Fruit fly (Drosophila melanogaster) whole organism, embryonic: ENCODE measurements around the gene mRpL14.
A peak's percentile ranks its signal among the peaks of the same experiment; 100 is the strongest.

Experiments
- ATbp ChIP-seq: fragments of 200-800 bp; sonication (Bioruptor generic); optimal IDR thresholded peaks from 2 replicates; lab custom pipeline; 2017; ENCODE audit warnings: missing biosample characterization, mild to moderate bottlenecking, missing genetic modification characterization, missing genetic modification reagents
- Abd-B ChIP-seq: fragments of 200-800 bp; sonication (Bioruptor generic); optimal IDR thresholded peaks from 2 replicates; lab custom pipeline; 2018; ENCODE audit warnings: missing biosample characterization, mild to moderate bottlenecking, missing genetic modification characterization, moderate library complexity
- B-H1 ChIP-seq: fragments of 200-800 bp; sonication (Bioruptor generic); IDR thresholded peaks from 3 replicates; pipeline ENCODE4 v1.3.6; 2022; ENCODE audit warnings: missing biosample characterization, missing genetic modification characterization
- Blimp-1 ChIP-seq: fragments of 200-800 bp; sonication (Bioruptor generic); optimal IDR thresholded peaks from 3 replicates; lab custom pipeline; 2018; ENCODE audit warnings: missing biosample characterization, missing genetic modification characterization, mild to moderate bottlenecking, moderate library complexity, missing genetic modification reagents
- CG10274 ChIP-seq: fragments of 200-800 bp; sonication (Bioruptor generic); optimal IDR thresholded peaks from 3 replicates; lab custom pipeline; 2017; ENCODE audit warnings: missing biosample characterization, mild to moderate bottlenecking, missing genetic modification characterization
- CG10959 ChIP-seq: fragments of 200-800 bp; sonication (Bioruptor generic); IDR thresholded peaks from 2 replicates; pipeline ENCODE4 v1.3.6; 2022; ENCODE audit warnings: missing biosample characterization, missing genetic modification characterization
- CG11085 ChIP-seq: fragments of 200-800 bp; sonication (Bioruptor generic); IDR thresholded peaks from 2 replicates; pipeline ENCODE4 v1.3.6; 2022; ENCODE audit warnings: missing biosample characterization, missing genetic modification characterization
- CG11398 ChIP-seq: fragments of 200-800 bp; sonication (Bioruptor generic); optimal IDR thresholded peaks from 2 replicates; lab custom pipeline; 2016; ENCODE audit warnings: missing biosample characterization, missing genetic modification characterization
- CG11504 ChIP-seq: fragments of 200-800 bp; sonication (Bioruptor generic); optimal IDR thresholded peaks from 3 replicates; lab custom pipeline; 2019; ENCODE audit warnings: missing biosample characterization, mild to moderate bottlenecking, missing genetic modification characterization, moderate library complexity
- CG11696 ChIP-seq: fragments of 200-800 bp; sonication (Bioruptor generic); IDR thresholded peaks from 2 replicates; pipeline ENCODE4 v1.3.6; 2022; ENCODE audit warnings: missing biosample characterization, missing genetic modification characterization
- CG12744 ChIP-seq: fragments of 200-800 bp; sonication (Bioruptor generic); optimal IDR thresholded peaks from 2 replicates; lab custom pipeline; 2016; ENCODE audit warnings: missing biosample characterization, missing genetic modification characterization
- CG13775 ChIP-seq: fragments of 200-800 bp; sonication (Bioruptor generic); optimal IDR thresholded peaks from 3 replicates; lab custom pipeline; 2017; ENCODE audit warnings: missing biosample characterization, mild to moderate bottlenecking, missing genetic modification characterization
- CG14050 ChIP-seq: fragments of 200-800 bp; sonication (Bioruptor generic); IDR thresholded peaks from 3 replicates; pipeline ENCODE4 v1.3.6; 2022; ENCODE audit warnings: missing biosample characterization, missing genetic modification characterization
- CG1603 ChIP-seq: fragments of 200-800 bp; sonication (Bioruptor generic); optimal IDR thresholded peaks from 2 replicates; lab custom pipeline; 2019; ENCODE audit warnings: missing biosample characterization, mild to moderate bottlenecking, missing genetic modification characterization, moderate library complexity
- CG17186 ChIP-seq: fragments of 200-800 bp; sonication (Bioruptor generic); optimal IDR thresholded peaks from 3 replicates; lab custom pipeline; 2017; ENCODE audit warnings: missing biosample characterization, missing genetic modification reagents, missing genetic modification characterization
- CG17328 ChIP-seq: fragments of 200-800 bp; sonication (Bioruptor generic); IDR thresholded peaks from 2 replicates; pipeline ENCODE4 v1.3.6; 2022; ENCODE audit warnings: missing biosample characterization, missing genetic modification characterization
- CG17802 ChIP-seq: fragments of 200-800 bp; sonication (Bioruptor generic); optimal IDR thresholded peaks from 2 replicates; lab custom pipeline; 2018; ENCODE audit warnings: missing biosample characterization, mild to moderate bottlenecking, missing genetic modification characterization, moderate library complexity
- CG2120 ChIP-seq: fragments of 200-800 bp; sonication (Bioruptor generic); optimal IDR thresholded peaks from 3 replicates; lab custom pipeline; 2016; ENCODE audit warnings: missing biosample characterization, missing genetic modification characterization
- CG2202 ChIP-seq: fragments of 200-800 bp; sonication (Bioruptor generic); optimal IDR thresholded peaks from 2 replicates; lab custom pipeline; 2018; ENCODE audit warnings: missing biosample characterization, mild to moderate bottlenecking, missing genetic modification characterization
- CG30431 ChIP-seq: fragments of 200-800 bp; sonication (Bioruptor generic); optimal IDR thresholded peaks from 2 replicates; lab custom pipeline; 2017; ENCODE audit warnings: missing biosample characterization, missing genetic modification characterization
- CG31224 ChIP-seq: fragments of 200-800 bp; sonication (Bioruptor generic); IDR thresholded peaks from 2 replicates; pipeline ENCODE4 v1.3.6; 2022; ENCODE audit warnings: missing biosample characterization, missing genetic modification characterization
- CG3726 ChIP-seq: fragments of 200-800 bp; sonication (Bioruptor generic); IDR thresholded peaks from 3 replicates; pipeline ENCODE4, ENCODE4 v1.3.6; 2022; ENCODE audit warnings: missing biosample characterization, missing genetic modification characterization
- CG42726 ChIP-seq: fragments of 200-800 bp; sonication (Bioruptor generic); IDR thresholded peaks from 2 replicates; pipeline ENCODE4 v1.3.6; 2022; ENCODE audit warnings: missing biosample characterization, missing genetic modification characterization; ENCODE audit not compliant: partially characterized antibody
- CG4404 ChIP-seq: fragments of 200-800 bp; sonication (Bioruptor generic); IDR thresholded peaks from 2 replicates; pipeline ENCODE4 v1.3.6; 2022; ENCODE audit warnings: missing biosample characterization, missing genetic modification characterization
- CG4424 ChIP-seq: fragments of 200-800 bp; sonication (Bioruptor generic); optimal IDR thresholded peaks from 3 replicates; lab custom pipeline; 2016; ENCODE audit warnings: missing biosample characterization, missing genetic modification characterization
- CG4820 ChIP-seq: fragments of 200-800 bp; sonication (Bioruptor generic); optimal IDR thresholded peaks from 3 replicates; lab custom pipeline; 2016; ENCODE audit warnings: missing biosample characterization, missing genetic modification characterization
- CG8765 ChIP-seq: fragments of 200-800 bp; sonication (Bioruptor generic); IDR thresholded peaks from 2 replicates; pipeline ENCODE4 v1.3.6; 2022; ENCODE audit warnings: missing biosample characterization, missing genetic modification characterization
- CG8944 ChIP-seq: fragments of 200-800 bp; sonication (Bioruptor generic); optimal IDR thresholded peaks from 3 replicates; lab custom pipeline; 2016; ENCODE audit warnings: missing biosample characterization, missing genetic modification characterization
- CG9817 ChIP-seq: fragments of 200-800 bp; sonication (Bioruptor generic); optimal IDR thresholded peaks from 2 replicates; lab custom pipeline; 2018; ENCODE audit warnings: missing biosample characterization, mild to moderate bottlenecking, missing genetic modification characterization, moderate library complexity
- Chrac-16 ChIP-seq: fragments of 200-800 bp; sonication (Bioruptor generic); optimal IDR thresholded peaks from 3 replicates; lab custom pipeline; 2016; ENCODE audit warnings: missing biosample characterization, missing genetic modification characterization
- CoRest ChIP-seq: fragments of 200-800 bp; sonication (Bioruptor generic); optimal IDR thresholded peaks from 3 replicates; lab custom pipeline; 2018; ENCODE audit warnings: missing biosample characterization, mild to moderate bottlenecking, missing genetic modification characterization, moderate library complexity
- Doc2 ChIP-seq: fragments of 200-800 bp; sonication (Bioruptor generic); IDR thresholded peaks from 2 replicates; pipeline ENCODE4 v1.3.6; 2022; ENCODE audit warnings: missing biosample characterization, missing genetic modification characterization
- Dref ChIP-seq: fragments of 200-800 bp; sonication (Bioruptor generic); IDR thresholded peaks from 2 replicates; pipeline ENCODE4 v1.3.6; 2022; ENCODE audit warnings: missing biosample characterization, missing genetic modification characterization
- Fer3 ChIP-seq: fragments of 200-800 bp; sonication (Bioruptor generic); optimal IDR thresholded peaks from 2 replicates; lab custom pipeline; 2018; ENCODE audit warnings: missing biosample characterization, mild to moderate bottlenecking, missing genetic modification characterization, moderate library complexity
- Med ChIP-seq: fragments of 200-800 bp; sonication (Bioruptor generic); peaks from one replicate; lab custom pipeline; 2016; ENCODE audit warnings: missing biosample characterization, missing genetic modification characterization, mild to moderate bottlenecking, inconsistent platforms, moderate library complexity
- Sry-δ ChIP-seq: fragments of 200-800 bp; sonication (Bioruptor generic); optimal IDR thresholded peaks from 2 replicates; lab custom pipeline; 2016; ENCODE audit warnings: missing biosample characterization, missing genetic modification characterization
- Usf ChIP-seq: fragments of 200-800 bp; sonication (Bioruptor generic); optimal IDR thresholded peaks from 2 replicates; lab custom pipeline; 2017; ENCODE audit warnings: missing genotype, missing biosample characterization, missing genetic modification characterization
- Xrp1 ChIP-seq: fragments of 200-800 bp; sonication (Bioruptor generic); IDR thresholded peaks from 2 replicates; pipeline ENCODE4 v1.3.6; 2022; ENCODE audit warnings: missing biosample characterization, missing genetic modification characterization
- ara ChIP-seq: fragments of 200-800 bp; sonication (Bioruptor generic); IDR thresholded peaks from 2 replicates; pipeline ENCODE4 v1.3.6; 2022; ENCODE audit warnings: missing biosample characterization, missing genetic modification characterization
- chif ChIP-seq, 2 experiments: fragments of 200-800 bp; sonication (Bioruptor generic); optimal IDR thresholded peaks; 3 replicates each; lab custom pipeline; 2016; ENCODE audit warnings: missing biosample characterization in 2 of 2, missing genetic modification characterization in 2 of 2
- ci ChIP-seq: fragments of 200-800 bp; sonication (Bioruptor generic); IDR thresholded peaks from 3 replicates; pipeline ENCODE4 v1.3.6; 2022; ENCODE audit warnings: missing biosample characterization, missing genetic modification characterization
- gt ChIP-seq: fragments of 200-800 bp; sonication (Bioruptor generic); IDR thresholded peaks from 2 replicates; pipeline ENCODE4 v1.3.6; 2022; ENCODE audit warnings: missing biosample characterization, missing genetic modification characterization
- her ChIP-seq: fragments of 200-800 bp; sonication (Bioruptor generic); optimal IDR thresholded peaks from 2 replicates; lab custom pipeline; 2016; ENCODE audit warnings: missing biosample characterization, missing genetic modification characterization
- hkb ChIP-seq, 2 experiments: fragments of 200-800 bp in 1 of 2; fragments of >200 bp in 1 of 2; sonication (Bioruptor generic) in 1 of 2; IDR thresholded peaks in 1 of 2; optimal IDR thresholded peaks in 1 of 2; 2 replicates each; pipeline versions ENCODE4 v1.3.6 to Lab custom; 2017 to 2022; ENCODE audit warnings: missing biosample characterization in 1 of 2, missing genetic modification characterization in 1 of 2
- jumu ChIP-seq: fragments of 200-800 bp; sonication (Bioruptor generic); optimal IDR thresholded peaks from 3 replicates; lab custom pipeline; 2016; ENCODE audit warnings: missing biosample characterization, missing genetic modification characterization
- lilli ChIP-seq: fragments of 200-800 bp; sonication (Bioruptor generic); optimal IDR thresholded peaks from 3 replicates; lab custom pipeline; 2016; ENCODE audit warnings: missing biosample characterization, missing genetic modification characterization
- nau ChIP-seq: fragments of 200-800 bp; sonication (Bioruptor generic); optimal IDR thresholded peaks from 3 replicates; lab custom pipeline; 2017; ENCODE audit warnings: missing biosample characterization, mild to moderate bottlenecking, missing genetic modification characterization, missing genetic modification reagents
- sc ChIP-seq, 3 experiments: fragments of >200 bp in 2 of 3; fragments of 200-800 bp in 1 of 3; sonication (Bioruptor generic) in 1 of 3; optimal IDR thresholded peaks; 2 replicates in 2 of 3; 3 replicates in 1 of 3; lab custom pipeline; 2017; ENCODE audit warnings: mild to moderate bottlenecking in 1 of 3, missing biosample characterization in 1 of 3, missing genetic modification characterization in 1 of 3, missing genetic modification reagents in 1 of 3
- tio ChIP-seq: fragments of 200-800 bp; sonication (Bioruptor generic); optimal IDR thresholded peaks from 2 replicates; lab custom pipeline; 2017; ENCODE audit warnings: missing biosample characterization, missing genetic modification characterization, inconsistent platforms
- unpg ChIP-seq: fragments of 200-800 bp; sonication (Bioruptor generic); optimal IDR thresholded peaks from 3 replicates; lab custom pipeline; 2018; ENCODE audit warnings: missing biosample characterization, mild to moderate bottlenecking, missing genetic modification characterization, moderate library complexity

mRpL14 gene

DNA sequence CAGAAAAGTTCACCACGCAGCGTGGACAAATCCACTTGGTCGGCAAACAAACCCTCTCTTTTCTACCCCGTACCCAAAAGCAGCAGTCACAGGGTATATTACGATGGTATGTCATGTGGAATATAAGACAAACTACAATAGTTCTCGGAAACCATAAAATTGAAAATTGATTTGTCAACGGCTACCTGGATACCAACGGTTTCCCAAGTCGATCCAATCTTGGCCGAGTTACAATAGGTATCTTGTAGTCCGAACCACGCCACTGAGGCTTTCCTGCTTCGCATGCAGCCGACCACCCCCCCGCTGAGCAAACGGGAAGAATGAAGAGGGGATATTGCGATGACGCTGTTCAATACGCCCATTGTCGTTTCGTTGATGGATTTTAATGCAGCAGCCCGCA, 26.1 kb downstream of the mRpL14 start (continued):
- peak; percentile 72; the same call in 1 of the 3 replicates for TF ChIP-seq CG3726 (GFP tag; lab: Robert Waterston, UW)
- no peak for TF ChIP-seq sc (optimal IDR thresholded peaks at IDR 0.05; lab: Kevin White, UChicago)
- peak; percentile 18 for TF ChIP-seq sc (GFP tag; optimal IDR thresholded peaks at IDR 0.05; lab: Kevin White, UChicago)
- TF ChIP-seq ci (GFP tag; lab: Robert Waterston, UW), result peak; percentile 86
- TF ChIP-seq Doc2, result 0 out of 2 replicates have a peak, but pooled peaks have one; percentile 12
- peak; percentile 40 for TF ChIP-seq unpg (GFP tag; lab: Kevin White, UChicago)
- TF ChIP-seq CG2202 (tag; lab: Kevin White, UChicago), result peak; percentile 35
- TF ChIP-seq jumu (GFP tag; lab: Kevin White, UChicago), result peak; percentile 76
- peak; percentile 87 for TF ChIP-seq ara (GFP tag; lab: Robert Waterston, UW)
- peak; percentile 50 for TF ChIP-seq CG31224 (GFP tag; lab: Robert Waterston, UW)
- TF ChIP-seq CG42726, result no peak
- TF ChIP-seq CG12744 (GFP tag; lab: Kevin White, UChicago), result no peak
- peak; percentile 80 for TF ChIP-seq CG17328 (GFP tag; lab: Robert Waterston, UW)
- peak; percentile 24 for TF ChIP-seq CoRest
- TF ChIP-seq CG17186, result no peak
- peak; percentile 57 for TF ChIP-seq Blimp-1 (GFP tag; lab: Kevin White, UChicago)
- peak; percentile 56 for TF ChIP-seq CG11504 (tag; lab: Kevin White, UChicago)
- peak; percentile 39 for TF ChIP-seq CG13775
- no peak for TF ChIP-seq Sry-δ
- TF ChIP-seq Xrp1 (GFP tag; lab: Robert Waterston, UW), result peak; percentile 91
- TF ChIP-seq CG17802, result peak; percentile 19
- peak; percentile 8 for TF ChIP-seq Abd-B (GFP tag; lab: Kevin White, UChicago)
- TF ChIP-seq ATbp (GFP tag; lab: Kevin White, UChicago), result peak; percentile 47
- peak; percentile 13 for TF ChIP-seq her (GFP tag; lab: Kevin White, UChicago)
- peak; percentile 46 for TF ChIP-seq Chrac-16
- no peak for TF ChIP-seq CG9817 (tag; lab: Kevin White, UChicago)
- TF ChIP-seq CG4820, result peak; percentile 40
- peak; percentile 71 for TF ChIP-seq CG10959 (GFP tag; lab: Robert Waterston, UW)
- peak; percentile 29 for TF ChIP-seq CG4424 (GFP tag; lab: Kevin White, UChicago)
- TF ChIP-seq B-H1 (GFP tag; lab: Robert Waterston, UW), result peak; percentile 62
- TF ChIP-seq Fer3, result peak; percentile 20
- TF ChIP-seq CG8765, result peak; percentile 78
- TF ChIP-seq CG4404 (GFP tag; lab: Robert Waterston, UW), result peak; percentile 66
- peak in 1 of 2 experiments; percentile 53 for TF ChIP-seq chif (GFP tag; optimal IDR thresholded peaks at IDR 0.05; lab: Kevin White, UChicago)
- no peak for TF ChIP-seq tio (GFP tag; lab: Kevin White, UChicago)
- TF ChIP-seq CG8944, result peak; percentile 11
- TF ChIP-seq CG11696 (GFP tag; lab: Robert Waterston, UW), result peak; percentile 45; the same call in 1 of the 2 replicates
- peak; percentile 32 for TF ChIP-seq CG2120 (GFP tag; lab: Kevin White, UChicago)
- peak; percentile 81 for TF ChIP-seq CG14050 (GFP tag; lab: Robert Waterston, UW)
- no peak for TF ChIP-seq nau
- no peak for TF ChIP-seq Usf (GFP tag; lab: Kevin White, UChicago)
- TF ChIP-seq Med, result peak; percentile 91
- TF ChIP-seq CG30431, result peak; percentile 57
- TF ChIP-seq lilli (GFP tag; lab: Kevin White, UChicago), result peak; percentile 34
- TF ChIP-seq Dref, result no peak
- TF ChIP-seq CG10274 (GFP tag; lab: Kevin White, UChicago), result no peak
- no peak for TF ChIP-seq CG11398
- peak; percentile 32; the same call in 1 of the 2 replicates for TF ChIP-seq CG11085
- TF ChIP-seq CG1603 (tag; lab: Kevin White, UChicago), result peak; percentile 79
- TF ChIP-seq gt, result peak; percentile 64
- no peak for TF ChIP-seq hkb (optimal IDR thresholded peaks at IDR 0.05; lab: Kevin White, UChicago)
- peak; percentile 59; the same call in 1 of the 2 replicates for TF ChIP-seq hkb (GFP tag; IDR thresholded peaks at IDR 0.05; lab: Robert Waterston, UW)
